Fruit fly (Drosophila melanogaster) whole organism, embryonic: ENCODE data around the gene SIDL.

Source experiments
- C15 ChIP-seq: fragments of 200-800 bp; sonication (Bioruptor generic); IDR thresholded peaks from 3 replicates; pipeline ENCODE4 v1.3.6; 2022; ENCODE audit warnings: missing biosample characterization, missing genetic modification characterization
- CG11560 ChIP-seq: fragments of 200-800 bp; sonication (Bioruptor generic); IDR thresholded peaks from 3 replicates; pipeline ENCODE4 v1.3.6; 2022; ENCODE audit warnings: missing biosample characterization, missing genetic modification characterization
- CG12071 ChIP-seq: fragments of 200-800 bp; sonication (Bioruptor generic); optimal IDR thresholded peaks from 3 replicates; lab custom pipeline; 2018; ENCODE audit warnings: missing biosample characterization, mild to moderate bottlenecking, missing genetic modification characterization
- CG12299 ChIP-seq: fragments of 200-800 bp; sonication (Bioruptor generic); optimal IDR thresholded peaks from 2 replicates; lab custom pipeline; 2018; ENCODE audit warnings: missing biosample characterization, mild to moderate bottlenecking, missing genetic modification characterization
- CG12769 ChIP-seq: fragments of 200-800 bp; sonication (Bioruptor generic); optimal IDR thresholded peaks from 2 replicates; lab custom pipeline; 2019; ENCODE audit warnings: missing biosample characterization, mild to moderate bottlenecking, missing genetic modification characterization, moderate library complexity
- CG13287 ChIP-seq: fragments of 200-800 bp; sonication (Bioruptor generic); IDR thresholded peaks from 2 replicates; pipeline ENCODE4 v1.3.6; 2022; ENCODE audit warnings: missing biosample characterization, missing genetic modification characterization; ENCODE audit not compliant: partially characterized antibody
- CG13624 ChIP-seq: fragments of 200-800 bp; sonication (Bioruptor generic); optimal IDR thresholded peaks from 2 replicates; lab custom pipeline; 2016; ENCODE audit warnings: missing biosample characterization, missing genetic modification characterization
- CG14710 ChIP-seq: fragments of 200-800 bp; sonication (Bioruptor generic); optimal IDR thresholded peaks from 3 replicates; lab custom pipeline; 2019; ENCODE audit warnings: missing biosample characterization, mild to moderate bottlenecking, missing genetic modification characterization, moderate library complexity
- CG15269 ChIP-seq: fragments of 200-800 bp; sonication (Bioruptor generic); optimal IDR thresholded peaks from 2 replicates; lab custom pipeline; 2018; ENCODE audit warnings: missing biosample characterization, mild to moderate bottlenecking, missing genetic modification characterization, moderate library complexity
- CG15514 ChIP-seq: fragments of 200-800 bp; sonication (Bioruptor generic); optimal IDR thresholded peaks from 3 replicates; lab custom pipeline; 2017; ENCODE audit warnings: missing biosample characterization, missing genetic modification characterization, mild to moderate bottlenecking, moderate library complexity, missing genetic modification reagents
- CG17186 ChIP-seq: fragments of 200-800 bp; sonication (Bioruptor generic); optimal IDR thresholded peaks from 3 replicates; lab custom pipeline; 2017; ENCODE audit warnings: missing biosample characterization, missing genetic modification reagents, missing genetic modification characterization
- CG17385 ChIP-seq: fragments of 200-800 bp; sonication (Bioruptor generic); optimal IDR thresholded peaks from 3 replicates; lab custom pipeline; 2018; ENCODE audit warnings: missing biosample characterization, mild to moderate bottlenecking, missing genetic modification characterization
- CG32772 ChIP-seq: fragments of 200-800 bp; sonication (Bioruptor generic); IDR thresholded peaks from 2 replicates; pipeline ENCODE4 v1.3.6; 2022; ENCODE audit warnings: missing biosample characterization, missing genetic modification characterization
- CG3838 ChIP-seq: fragments of 200-800 bp; sonication (Bioruptor generic); optimal IDR thresholded peaks from 3 replicates; lab custom pipeline; 2016; ENCODE audit warnings: missing biosample characterization, missing genetic modification characterization
- CG5180 ChIP-seq: fragments of 200-800 bp; sonication (Bioruptor generic); optimal IDR thresholded peaks from 3 replicates; lab custom pipeline; 2017; ENCODE audit warnings: missing biosample characterization, missing genetic modification characterization, mild to moderate bottlenecking, moderate library complexity, missing genetic modification reagents
- CG6689 ChIP-seq: fragments of 200-800 bp; sonication (Bioruptor generic); IDR thresholded peaks from 2 replicates; pipeline ENCODE4 v1.3.6; 2022; ENCODE audit warnings: missing biosample characterization, missing genetic modification characterization
- CG7786 ChIP-seq: fragments of 200-800 bp; sonication (Bioruptor generic); optimal IDR thresholded peaks from 2 replicates; lab custom pipeline; 2016; ENCODE audit warnings: missing biosample characterization, missing genetic modification characterization
- CG9797 ChIP-seq: fragments of 200-800 bp; sonication (Bioruptor generic); optimal IDR thresholded peaks from 3 replicates; lab custom pipeline; 2018; ENCODE audit warnings: missing biosample characterization, mild to moderate bottlenecking, missing genetic modification characterization
- Dref ChIP-seq: fragments of 200-800 bp; sonication (Bioruptor generic); IDR thresholded peaks from 2 replicates; pipeline ENCODE4 v1.3.6; 2022; ENCODE audit warnings: missing biosample characterization, missing genetic modification characterization
- E2f2 ChIP-seq: fragments of 200-800 bp; sonication (Bioruptor generic); IDR thresholded peaks from 2 replicates; pipeline ENCODE4 v1.3.6; 2022; ENCODE audit warnings: missing biosample characterization, missing genetic modification characterization
- Eip74EF ChIP-seq, 2 experiments: fragments of 200-800 bp in 1 of 2; fragments of >200 bp in 1 of 2; sonication (Bioruptor generic) in 1 of 2; optimal IDR thresholded peaks; 2 replicates each; lab custom pipeline; 2017 to 2019; ENCODE audit warnings: missing biosample characterization in 2 of 2, missing genetic modification characterization in 2 of 2, mild to moderate bottlenecking in 1 of 2, moderate library complexity in 1 of 2
- HmgD ChIP-seq: fragments of 200-800 bp; sonication (Bioruptor generic); optimal IDR thresholded peaks from 3 replicates; lab custom pipeline; 2016; ENCODE audit warnings: missing biosample characterization, missing genetic modification characterization
- Kr ChIP-seq: fragments of 200-800 bp; sonication (Bioruptor generic); optimal IDR thresholded peaks from 2 replicates; lab custom pipeline; 2017; ENCODE audit warnings: missing biosample characterization, mild to moderate bottlenecking, missing genetic modification characterization
- MBD-R2 ChIP-seq: fragments of 200-800 bp; sonication (Bioruptor generic); IDR thresholded peaks from 2 replicates; pipeline ENCODE4 v1.3.6; 2022; ENCODE audit warnings: missing biosample characterization, missing genetic modification characterization
- Med ChIP-seq: fragments of 200-800 bp; sonication (Bioruptor generic); peaks from one replicate; lab custom pipeline; 2016; ENCODE audit warnings: missing biosample characterization, missing genetic modification characterization, mild to moderate bottlenecking, inconsistent platforms, moderate library complexity
- Myb ChIP-seq: fragments of 200-800 bp; sonication (Bioruptor generic); optimal IDR thresholded peaks from 2 replicates; lab custom pipeline; 2016; ENCODE audit warnings: missing biosample characterization, missing genetic modification characterization
- Rfx ChIP-seq: fragments of 200-800 bp; sonication (Bioruptor generic); IDR thresholded peaks from 2 replicates; pipeline ENCODE4 v1.3.6; 2022; ENCODE audit warnings: missing biosample characterization, missing genetic modification characterization
- Sox102F ChIP-seq: fragments of 200-800 bp; sonication (Bioruptor generic); optimal IDR thresholded peaks from 2 replicates; lab custom pipeline; 2018; ENCODE audit warnings: missing biosample characterization, mild to moderate bottlenecking, missing genetic modification characterization, moderate library complexity
- Ssrp ChIP-seq: fragments of 200-800 bp; sonication (Bioruptor generic); optimal IDR thresholded peaks from 2 replicates; lab custom pipeline; 2018; ENCODE audit warnings: missing biosample characterization, mild to moderate bottlenecking, missing genetic modification characterization, moderate library complexity
- Vsx1 ChIP-seq: fragments of 200-800 bp; sonication (Bioruptor generic); optimal IDR thresholded peaks from 2 replicates; lab custom pipeline; 2017; ENCODE audit warnings: missing biosample characterization, mild to moderate bottlenecking, missing genetic modification characterization, missing genetic modification reagents
- YL-1 ChIP-seq: fragments of 200-800 bp; sonication (Bioruptor generic); optimal IDR thresholded peaks from 3 replicates; lab custom pipeline; 2017; ENCODE audit warnings: missing biosample characterization, mild to moderate bottlenecking, missing genetic modification characterization
- amos ChIP-seq: fragments of 200-800 bp; sonication (Bioruptor generic); IDR thresholded peaks from 2 replicates; pipeline ENCODE4 v1.3.6; 2022; ENCODE audit warnings: missing biosample characterization, missing genetic modification characterization; ENCODE audit not compliant: partially characterized antibody
- btn ChIP-seq: fragments of 200-800 bp; sonication (Bioruptor generic); optimal IDR thresholded peaks from 2 replicates; lab custom pipeline; 2016; ENCODE audit warnings: missing biosample characterization, missing genetic modification characterization
- chm ChIP-seq: fragments of 200-800 bp; sonication (Bioruptor generic); IDR thresholded peaks from 2 replicates; pipeline ENCODE4 v1.3.6; 2022; ENCODE audit warnings: missing biosample characterization, missing genetic modification characterization
- crp ChIP-seq, 2 experiments: fragments of 200-800 bp; sonication (Bioruptor generic); optimal IDR thresholded peaks; 2 replicates in 1 of 2; 3 replicates in 1 of 2; lab custom pipeline; 2017; ENCODE audit warnings: missing biosample characterization in 2 of 2, missing genetic modification characterization in 2 of 2, mild to moderate bottlenecking in 1 of 2, moderate library complexity in 1 of 2
- ems ChIP-seq: fragments of 200-800 bp; sonication (Bioruptor generic); optimal IDR thresholded peaks from 3 replicates; lab custom pipeline; 2016; ENCODE audit warnings: missing biosample characterization, missing genetic modification characterization
- eve ChIP-seq, 2 experiments: fragments of >200 bp; optimal IDR thresholded peaks; 2 replicates each; lab custom pipeline; 2017; ENCODE audit warnings: missing biosample characterization in 2 of 2, missing genetic modification characterization in 2 of 2
- gce ChIP-seq: fragments of 200-800 bp; sonication (Bioruptor generic); IDR thresholded peaks from 3 replicates; pipeline ENCODE4 v1.3.6; 2022; ENCODE audit warnings: missing biosample characterization, missing genetic modification characterization
- gfzf ChIP-seq: fragments of 200-800 bp; sonication (Bioruptor generic); optimal IDR thresholded peaks from 2 replicates; lab custom pipeline; 2016; ENCODE audit warnings: missing biosample characterization, mild to moderate bottlenecking, missing genetic modification characterization, moderate library complexity
- gt ChIP-seq: fragments of 200-800 bp; sonication (Bioruptor generic); IDR thresholded peaks from 2 replicates; pipeline ENCODE4 v1.3.6; 2022; ENCODE audit warnings: missing biosample characterization, missing genetic modification characterization
- hb ChIP-seq: fragments of 200-800 bp; sonication (Bioruptor generic); IDR thresholded peaks from 3 replicates; pipeline ENCODE4 v1.3.6; 2022; ENCODE audit warnings: missing biosample characterization, missing genetic modification characterization; ENCODE audit not compliant: partially characterized antibody
- hth ChIP-seq: fragments of >200 bp; optimal IDR thresholded peaks from 2 replicates; lab custom pipeline; 2017; ENCODE audit warnings: inconsistent platforms
- pzg ChIP-seq: fragments of 200-800 bp; sonication (Bioruptor generic); optimal IDR thresholded peaks from 3 replicates; lab custom pipeline; 2018; ENCODE audit warnings: missing biosample characterization, mild to moderate bottlenecking, missing genetic modification characterization, moderate library complexity
- row ChIP-seq: fragments of 200-800 bp; sonication (Bioruptor generic); IDR thresholded peaks from 3 replicates; pipeline ENCODE4 v1.3.6; 2022; ENCODE audit warnings: missing biosample characterization, missing genetic modification characterization
- sens ChIP-seq: fragments of 200-800 bp; sonication (Bioruptor generic); peaks from one replicate; lab custom pipeline; 2016; ENCODE audit warnings: missing biosample characterization, missing genetic modification characterization
- sima ChIP-seq: fragments of 200-800 bp; sonication (Bioruptor generic); optimal IDR thresholded peaks from 2 replicates; lab custom pipeline; 2016; ENCODE audit warnings: missing biosample characterization, missing genetic modification characterization
- ssp ChIP-seq: fragments of 200-800 bp; sonication (Bioruptor generic); IDR thresholded peaks from 2 replicates; pipeline ENCODE4 v1.3.6; 2022; ENCODE audit warnings: missing biosample characterization, missing genetic modification characterization
- tio ChIP-seq: fragments of 200-800 bp; sonication (Bioruptor generic); optimal IDR thresholded peaks from 2 replicates; lab custom pipeline; 2017; ENCODE audit warnings: missing biosample characterization, missing genetic modification characterization, inconsistent platforms
- trem ChIP-seq: fragments of 200-800 bp; optimal IDR thresholded peaks from 3 replicates; lab custom pipeline; 2019; ENCODE audit warnings: missing biosample characterization, mild to moderate bottlenecking, missing genetic modification characterization, moderate library complexity
- wek ChIP-seq: fragments of 200-800 bp; sonication (Bioruptor generic); optimal IDR thresholded peaks from 3 replicates; lab custom pipeline; 2018; ENCODE audit warnings: missing biosample characterization, mild to moderate bottlenecking, missing genetic modification characterization, moderate library complexity
- zfh1 ChIP-seq: fragments of 200-800 bp; sonication (Bioruptor generic); IDR thresholded peaks from 3 replicates; pipeline ENCODE4 v1.3.6; 2022; ENCODE audit warnings: missing biosample characterization, missing genetic modification characterization

Gene SIDL

dm6 chr3R:15268426-15268825, 49.8 kb upstream of the SIDL start, which contains the start of the genes CG14864 and Zip88E:
CG14864 (minus strand) TSS chr3R:15268538.
Zip88E (plus strand) TSS chr3R:15268662.
- TF ChIP-seq Dref (GFP tag; lab: Robert Waterston, UW) (peak; percentile 39), zfh1 (GFP tag; lab: Robert Waterston, UW) (no peak), Kr (GFP tag; lab: Kevin White, UChicago) (no peak), CG12299 (tag; lab: Kevin White, UChicago) (no peak), crp (GFP tag; optimal IDR thresholded peaks at IDR 0.05; lab: Kevin White, UChicago) (peak in 1 of 2 experiments; percentile 8), Vsx1 (GFP tag; lab: Kevin White, UChicago) (no peak), Med (GFP tag; lab: Kevin White, UChicago) (peak; percentile 15), gt (no peak), HmgD (GFP tag; lab: Kevin White, UChicago) (no peak), CG6689 (no peak), btn (no peak), Sox102F (GFP tag; lab: Kevin White, UChicago) (no peak), CG15269 (tag; lab: Kevin White, UChicago) (no peak), sens (peak; percentile 33), CG11560 (tag; lab: Robert Waterston, UW) (no peak), CG7786 (no peak), Eip74EF (GFP tag; optimal IDR thresholded peaks at IDR 0.05; lab: Kevin White, UChicago) (no peak), CG3838 (GFP tag; lab: Kevin White, UChicago) (no peak), CG14710 (tag; lab: Kevin White, UChicago) (peak; percentile 23), pzg (peak; percentile 69), Rfx (GFP tag; lab: Robert Waterston, UW) (no peak), gfzf (GFP tag; lab: Kevin White, UChicago) (peak; percentile 87), tio (no peak), CG12769 (tag; lab: Kevin White, UChicago) (no peak), ssp (GFP tag; lab: Robert Waterston, UW) (no peak), CG17186 (peak; percentile 30), ems (GFP tag; lab: Kevin White, UChicago) (no peak), CG15514 (GFP tag; lab: Kevin White, UChicago) (peak; percentile 57), CG13287 (GFP tag; lab: Robert Waterston, UW) (peak; percentile 49; the same call in 1 of the 2 replicates), row (GFP tag; lab: Robert Waterston, UW) (peak; percentile 19; the same call in 1 of the 3 replicates), E2f2 (GFP tag; lab: Robert Waterston, UW) (peak; percentile 76), chm (GFP tag; lab: Robert Waterston, UW) (no peak), YL-1 (GFP tag; lab: Kevin White, UChicago) (peak; percentile 44), CG12071 (GFP tag; lab: Kevin White, UChicago) (no peak), Ssrp (no peak), hth (lab: Kevin White, UChicago) (no peak), hb (GFP tag; lab: Robert Waterston, UW) (0 out of 3 replicates have a peak, but pooled peaks have one; percentile 5), gce (GFP tag; lab: Robert Waterston, UW) (no peak), CG32772 (GFP tag; lab: Robert Waterston, UW) (0 out of 2 replicates have a peak, but pooled peaks have one; percentile 12), CG9797 (GFP tag; lab: Kevin White, UChicago) (peak; percentile 77), CG13624 (GFP tag; lab: Kevin White, UChicago) (no peak), eve (GFP tag; optimal IDR thresholded peaks at IDR 0.05; lab: Kevin White, UChicago) (no peak), CG5180 (GFP tag; lab: Kevin White, UChicago) (no peak), trem (tag; lab: Kevin White, UChicago) (peak; percentile 33), amos (GFP tag; lab: Robert Waterston, UW) (peak; percentile 23; the same call in 1 of the 2 replicates), C15 (GFP tag; lab: Robert Waterston, UW) (no peak), Myb (peak; percentile 95), sima (GFP tag; lab: Kevin White, UChicago) (no peak), MBD-R2 (GFP tag; lab: Robert Waterston, UW) (peak; percentile 81), CG17385 (GFP tag; lab: Kevin White, UChicago) (no peak), wek (GFP tag; lab: Kevin White, UChicago) (no peak)
